Fruit fly (Drosophila melanogaster): ENCODE measurements around the gene CG12994.

DNA sequence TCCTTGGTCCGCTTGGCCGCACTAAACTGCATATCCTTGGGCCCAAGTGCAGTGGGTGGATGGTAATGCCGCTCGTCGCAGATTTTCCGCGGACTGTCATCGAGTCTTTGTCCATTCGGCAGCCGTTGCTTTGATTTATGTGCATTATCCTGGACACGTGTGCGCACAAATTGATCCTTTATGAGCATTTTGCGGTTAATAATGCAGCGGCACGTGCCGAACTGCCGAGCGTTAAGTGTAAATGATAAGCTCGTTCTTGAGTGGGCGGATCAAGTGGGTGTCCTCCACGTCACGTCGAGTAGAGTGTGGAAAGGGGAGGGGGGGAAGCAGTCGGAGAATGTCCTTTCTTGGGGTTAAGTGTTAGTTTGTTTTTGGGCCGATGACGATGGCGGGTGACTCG, 36.1 kb downstream of the CG12994 start:
- TF ChIP-seq rn (GFP tag; IDR thresholded peaks at IDR 0.05) = no peak
- TF ChIP-seq CG9948 (tag; optimal IDR thresholded peaks at IDR 0.05) = no peak
- no peak for TF ChIP-seq Snoo (tag; optimal IDR thresholded peaks at IDR 0.05)
- TF ChIP-seq CG8301 (tag; optimal IDR thresholded peaks at IDR 0.05) = no peak
- no peak for TF ChIP-seq CG34367 (tag; optimal IDR thresholded peaks at IDR 0.05)
- TF ChIP-seq CG13204 (GFP tag; optimal IDR thresholded peaks at IDR 0.05) = no peak
- no peak for TF ChIP-seq EcR (GFP tag; optimal IDR thresholded peaks at IDR 0.05)
